Fruit fly (Drosophila melanogaster): ENCODE data around the gene dpr17.

The dpr17 gene

dm6 chr3R:12094588-12094987 lies at the start of gene dpr17:
dpr17 (plus strand) TSS chr3R:12094876.
- TF ChIP-seq Pif1A (GFP tag; optimal IDR thresholded peaks at IDR 0.05) = no peak
- no peak for TF ChIP-seq Snoo (tag; optimal IDR thresholded peaks at IDR 0.05)
- no peak for TF ChIP-seq CG12605 (GFP tag; IDR thresholded peaks at IDR 0.05)
- no peak for TF ChIP-seq CG15710 (tag; optimal IDR thresholded peaks at IDR 0.05)
- no peak for TF ChIP-seq rn (GFP tag; IDR thresholded peaks at IDR 0.05)

DNA sequence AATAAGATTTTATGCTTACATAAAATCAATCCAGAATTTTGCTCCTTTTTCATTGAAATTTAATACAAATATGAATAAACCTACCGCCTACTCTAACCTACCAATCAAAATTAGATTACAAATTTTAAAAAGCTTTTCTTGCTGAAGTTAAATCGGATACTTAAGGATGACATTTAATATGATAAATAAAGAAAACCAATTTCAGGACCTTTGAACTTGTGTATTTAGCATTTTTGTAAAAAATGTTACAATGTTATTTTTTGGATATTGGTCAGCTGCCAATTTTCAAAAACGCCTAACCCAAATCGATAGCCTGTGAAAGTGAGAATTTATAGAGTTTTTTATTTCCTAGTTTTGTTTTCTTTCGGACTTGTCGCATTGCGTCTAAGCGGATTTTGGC lies 45.6 kb upstream of the dpr17 start, which contains the start of gene CG14739:
Gene CG14739, minus strand, starts transcription at position 101 of the 400 bp plus-strand sequence.
- no peak for TF ChIP-seq CG8301 (tag; optimal IDR thresholded peaks at IDR 0.05)
- no peak for TF ChIP-seq Pif1B (GFP tag; optimal IDR thresholded peaks at IDR 0.05)
- TF ChIP-seq rn (GFP tag; IDR thresholded peaks at IDR 0.05) = no peak
- no peak for TF ChIP-seq EcR (GFP tag; optimal IDR thresholded peaks at IDR 0.05)
- TF ChIP-seq CG14655 (GFP tag; optimal IDR thresholded peaks at IDR 0.05) = no peak
- TF ChIP-seq CG12605 (GFP tag; IDR thresholded peaks at IDR 0.05) = no peak

DNA sequence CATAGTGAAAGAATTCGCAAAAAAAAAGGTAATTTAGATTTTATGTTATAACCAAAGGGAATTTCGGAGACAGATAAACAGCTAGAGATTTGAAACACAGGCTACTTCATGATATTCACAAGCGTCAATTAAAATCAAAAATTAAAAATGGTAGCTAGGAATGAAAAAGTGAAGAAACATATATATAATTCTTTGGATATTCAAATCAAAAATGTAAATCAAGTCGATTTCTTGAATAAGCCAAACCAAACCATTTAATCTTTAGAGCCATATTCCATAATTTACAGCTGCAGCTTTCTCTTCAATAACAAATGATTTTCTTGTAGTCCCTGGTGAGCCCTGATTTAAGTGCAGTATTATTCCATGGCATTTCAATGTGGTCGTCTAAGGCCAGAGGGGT lies 31.8 kb upstream of the dpr17 start, which contains the start of gene CG14740:
Gene CG14740, minus strand, starts transcription at position 101 of the 400 bp plus-strand sequence.
- TF ChIP-seq CG32121 (GFP tag; IDR thresholded peaks at IDR 0.05) (no peak), CG9948 (tag; optimal IDR thresholded peaks at IDR 0.05) (no peak), CG10348 (GFP tag; IDR thresholded peaks at IDR 0.05) (no peak), Pif1A (GFP tag; optimal IDR thresholded peaks at IDR 0.05) (no peak), Snoo (tag; optimal IDR thresholded peaks at IDR 0.05) (no peak), fd96Ca (GFP tag; IDR thresholded peaks at IDR 0.05) (no peak), CG34367 (tag; optimal IDR thresholded peaks at IDR 0.05) (no peak), CG4496 (GFP tag; IDR thresholded peaks at IDR 0.05) (no peak), CG14655 (GFP tag; optimal IDR thresholded peaks at IDR 0.05) (no peak), CG15710 (tag; optimal IDR thresholded peaks at IDR 0.05) (no peak), CG13204 (GFP tag; optimal IDR thresholded peaks at IDR 0.05) (no peak), CG17806 (tag; optimal IDR thresholded peaks at IDR 0.05) (no peak), CG12605 (GFP tag; IDR thresholded peaks at IDR 0.05) (no peak), Pif1B (GFP tag; optimal IDR thresholded peaks at IDR 0.05) (no peak), gl (tag; optimal IDR thresholded peaks at IDR 0.05) (no peak), D1 (tag; optimal IDR thresholded peaks at IDR 0.05) (no peak), CG8159 (tag; optimal IDR thresholded peaks at IDR 0.05) (no peak)

dm6 chr3R:12078961-12079360 lies 15.7 kb upstream of the dpr17 start:
- TF ChIP-seq Pif1B (GFP tag; optimal IDR thresholded peaks at IDR 0.05) (peak; percentile 41), Pif1A (GFP tag; optimal IDR thresholded peaks at IDR 0.05) (peak; percentile 44), CG13204 (GFP tag; optimal IDR thresholded peaks at IDR 0.05) (no peak), CG14655 (GFP tag; optimal IDR thresholded peaks at IDR 0.05) (peak; percentile 70), CG32121 (GFP tag; IDR thresholded peaks at IDR 0.05) (peak; percentile 74), CG17806 (tag; optimal IDR thresholded peaks at IDR 0.05) (no peak), fd96Ca (GFP tag; IDR thresholded peaks at IDR 0.05) (peak; percentile 61; the same call in 2 of the 3 replicates), CG34367 (tag; optimal IDR thresholded peaks at IDR 0.05) (peak; percentile 58), gl (tag; optimal IDR thresholded peaks at IDR 0.05) (no peak), CG8159 (tag; optimal IDR thresholded peaks at IDR 0.05) (peak; percentile 87), CG4496 (GFP tag; IDR thresholded peaks at IDR 0.05) (peak; percentile 79), CG12605 (GFP tag; IDR thresholded peaks at IDR 0.05) (peak; percentile 45; the same call in 1 of the 2 replicates), Snoo (tag; optimal IDR thresholded peaks at IDR 0.05) (no peak), CG9948 (tag; optimal IDR thresholded peaks at IDR 0.05) (peak; percentile 76), Ets98B (GFP tag; IDR thresholded peaks at IDR 0.05) (peak; percentile 69; the same call in 1 of the 2 replicates), rn (GFP tag; IDR thresholded peaks at IDR 0.05) (0 out of 2 replicates have a peak, but pooled peaks have one; percentile 11), D1 (tag; optimal IDR thresholded peaks at IDR 0.05) (no peak), CG8301 (tag; optimal IDR thresholded peaks at IDR 0.05) (no peak), CG10348 (GFP tag; IDR thresholded peaks at IDR 0.05) (no peak), CG15710 (tag; optimal IDR thresholded peaks at IDR 0.05) (peak; percentile 85), EcR (GFP tag; optimal IDR thresholded peaks at IDR 0.05) (no peak)

dm6 chr3R:12080370-12080968 lies 14.2 kb upstream of the dpr17 start:
- TF ChIP-seq CG8159 (tag; optimal IDR thresholded peaks at IDR 0.05) (peak; percentile 46), EcR (GFP tag; optimal IDR thresholded peaks at IDR 0.05) (no peak), CG34367 (tag; optimal IDR thresholded peaks at IDR 0.05) (no peak)

- TF ChIP-seq CG4496 (GFP tag; IDR thresholded peaks at IDR 0.05) = 0 out of 3 replicates have a peak, but pooled peaks have one; percentile 13
- no peak for TF ChIP-seq CG9948 (tag; optimal IDR thresholded peaks at IDR 0.05)
- TF ChIP-seq Pif1B (GFP tag; optimal IDR thresholded peaks at IDR 0.05) = no peak
- no peak for TF ChIP-seq EcR (GFP tag; optimal IDR thresholded peaks at IDR 0.05)
- no peak for TF ChIP-seq D1 (tag; optimal IDR thresholded peaks at IDR 0.05)
Measured at dm6 chr3R:12083537-12083936, 11.1 kb upstream of the dpr17 start.

DNA sequence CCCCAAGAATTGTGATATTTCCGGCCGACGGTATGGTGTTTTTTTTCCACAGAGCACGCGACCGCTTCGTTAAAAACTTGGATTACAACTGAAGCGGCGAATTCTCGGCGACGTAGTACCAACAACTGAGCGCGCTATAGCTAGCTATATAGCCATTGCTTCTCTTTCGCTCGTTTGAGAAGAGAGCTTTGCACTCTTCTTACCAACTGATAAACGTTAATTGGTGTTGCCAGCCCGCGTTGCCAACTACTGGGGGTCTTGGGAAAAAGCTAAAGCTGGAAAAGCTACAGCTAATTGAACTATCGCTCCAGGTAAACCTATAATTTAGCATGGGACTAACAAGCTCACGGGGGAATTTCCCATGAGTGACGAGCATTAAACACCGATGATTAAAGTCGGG lies 4.1 kb upstream of the dpr17 start, which contains the start of gene ATP8B:
Gene ATP8B, minus strand, starts transcription at position 64 of the 400 bp plus-strand sequence.
- TF ChIP-seq Pif1B (GFP tag; optimal IDR thresholded peaks at IDR 0.05) = no peak
- no peak for TF ChIP-seq rn (GFP tag; IDR thresholded peaks at IDR 0.05)
- no peak for TF ChIP-seq D1 (tag; optimal IDR thresholded peaks at IDR 0.05)
- TF ChIP-seq CG14655 (GFP tag; optimal IDR thresholded peaks at IDR 0.05) = no peak
- no peak for TF ChIP-seq fd96Ca (GFP tag; IDR thresholded peaks at IDR 0.05)
